Worm (Caenorhabditis elegans) whole organism, late embryonic: ENCODE results near the gene twk-24.

Source experiments
- C08G9.2 ChIP-seq: sonication (generic microtip); optimal IDR thresholded peaks from 2 replicates; lab custom pipeline; 2016; ENCODE audit warnings: mild to moderate bottlenecking, missing genetic modification characterization, moderate library complexity, missing compliant biosample characterization
- F13H6.1 ChIP-seq: sonication (generic microtip); optimal IDR thresholded peaks from 2 replicates; lab custom pipeline; 2016; ENCODE audit warnings: missing genetic modification characterization, missing compliant biosample characterization
- K09A11.1 ChIP-seq: sonication (generic microtip); optimal IDR thresholded peaks from 2 replicates; lab custom pipeline; 2017; ENCODE audit warnings: antibody characterized with exemption, mild to moderate bottlenecking, missing genetic modification characterization, missing compliant biosample characterization; ENCODE audit not compliant: insufficient read depth
- ama-1 ChIP-seq: fragments of 150-350 bp; optimal IDR thresholded peaks from 2 replicates; lab custom pipeline; 2014
- ceh-18 ChIP-seq: sonication (generic microtip); optimal IDR thresholded peaks from 2 replicates; lab custom pipeline; 2016; ENCODE audit warnings: missing genetic modification characterization, missing compliant biosample characterization
- ceh-34 ChIP-seq: sonication (generic microtip); optimal IDR thresholded peaks from 2 replicates; lab custom pipeline; 2016; ENCODE audit warnings: mild to moderate bottlenecking, missing genetic modification characterization, missing compliant biosample characterization
- dve-1 ChIP-seq: sonication (generic microtip); optimal IDR thresholded peaks from 2 replicates; lab custom pipeline; 2017; ENCODE audit warnings: antibody characterized with exemption, mild to moderate bottlenecking, missing genetic modification characterization, missing compliant biosample characterization
- elt-2 ChIP-seq: sonication (generic microtip); optimal IDR thresholded peaks from 2 replicates; lab custom pipeline; 2016; ENCODE audit warnings: missing genetic modification reagents, missing genetic modification characterization, missing compliant biosample characterization
- elt-4 ChIP-seq: sonication (generic microtip); optimal IDR thresholded peaks from 2 replicates; lab custom pipeline; 2016; ENCODE audit warnings: missing genetic modification characterization, missing compliant biosample characterization
- nhr-11 ChIP-seq: fragments of 150-350 bp; optimal IDR thresholded peaks from 2 replicates; lab custom pipeline; 2014; ENCODE audit warnings: missing biosample characterization, missing genetic modification characterization
- tbx-2 ChIP-seq: sonication (generic microtip); optimal IDR thresholded peaks from 2 replicates; lab custom pipeline; 2016; ENCODE audit warnings: missing genetic modification characterization, missing compliant biosample characterization
- unc-3 ChIP-seq, 2 experiments: fragments of 200-800 bp in 1 of 2; sonication (Bioruptor generic) in 1 of 2; sonication (generic microtip) in 1 of 2; conservative IDR thresholded peaks in 1 of 2; optimal IDR thresholded peaks in 1 of 2; 2 replicates each; pipeline versions ENCODE4 v1.3.6 to Lab custom; 2016 to 2022; ENCODE audit warnings: missing compliant biosample characterization in 2 of 2, missing genetic modification characterization in 2 of 2, missing genetic modification reagents in 1 of 2

DNA sequence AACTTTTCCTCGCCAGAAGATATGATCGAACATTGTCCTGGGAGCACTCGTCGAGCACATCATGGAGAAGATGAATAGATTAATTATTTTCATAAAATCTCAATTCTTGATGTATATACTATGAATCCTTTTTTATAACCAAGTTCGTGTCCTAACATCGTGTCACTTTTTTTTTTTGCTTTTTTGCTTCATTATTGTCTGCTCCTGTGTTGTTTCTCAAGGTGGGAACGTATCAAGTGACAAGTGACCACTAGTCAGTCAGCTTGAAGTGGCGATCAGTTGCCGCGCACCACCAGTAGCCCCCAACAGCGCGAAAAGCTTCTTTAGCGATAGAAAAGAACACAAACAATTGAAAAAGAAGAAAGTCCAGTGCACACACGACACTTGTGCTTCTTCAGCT is 16.9 kb downstream of the twk-24 start, which contains the start of gene lrx-1:
- TF ChIP-seq ama-1 (lab: Kevin White, UChicago) = no peak
- no peak for TF ChIP-seq tbx-2
- no peak for TF ChIP-seq dve-1
- TF ChIP-seq F13H6.1 (tag; lab: Kevin White, UChicago) = no peak
- TF ChIP-seq ceh-34 (tag; lab: Kevin White, UChicago) = no peak
- no peak for TF ChIP-seq nhr-11
- no peak for TF ChIP-seq unc-3 (GFP tag; conservative IDR thresholded peaks at IDR 0.05; lab: Robert Waterston, UW)
- TF ChIP-seq unc-3 (tag; optimal IDR thresholded peaks at IDR 0.05; lab: Kevin White, UChicago) = no peak
- no peak for TF ChIP-seq elt-4
- TF ChIP-seq ceh-18 = no peak
- no peak for TF ChIP-seq elt-2 (tag; lab: Kevin White, UChicago)
- TF ChIP-seq K09A11.1 (tag; lab: Kevin White, UChicago) = no peak
- TF ChIP-seq C08G9.2 (tag; lab: Kevin White, UChicago) = no peak
